Fruit fly (Drosophila melanogaster) whole organism, embryonic: ENCODE results near the gene SecCl.

ENCODE experiments used
- Abd-B ChIP-seq: fragments of 200-800 bp; sonication (Bioruptor generic); optimal IDR thresholded peaks from 2 replicates; lab custom pipeline; 2018; ENCODE audit warnings: missing biosample characterization, mild to moderate bottlenecking, missing genetic modification characterization, moderate library complexity
- CG10267 ChIP-seq: fragments of 200-800 bp; sonication (Bioruptor generic); optimal IDR thresholded peaks from 2 replicates; lab custom pipeline; 2018; ENCODE audit warnings: missing biosample characterization, mild to moderate bottlenecking, missing genetic modification characterization, moderate library complexity
- CG10543 ChIP-seq: fragments of 200-800 bp; sonication (Bioruptor generic); optimal IDR thresholded peaks from 3 replicates; lab custom pipeline; 2017; ENCODE audit warnings: missing biosample characterization, mild to moderate bottlenecking, missing genetic modification characterization, moderate library complexity
- CG10979 ChIP-seq: fragments of 200-800 bp; sonication (Bioruptor generic); optimal IDR thresholded peaks from 2 replicates; lab custom pipeline; 2018; ENCODE audit warnings: missing biosample characterization, mild to moderate bottlenecking, missing genetic modification characterization, moderate library complexity
- CG12942 ChIP-seq: fragments of 200-800 bp; sonication (Bioruptor generic); optimal IDR thresholded peaks from 3 replicates; lab custom pipeline; 2016; ENCODE audit warnings: missing biosample characterization, missing genetic modification characterization
- CG15011 ChIP-seq: fragments of 200-800 bp; sonication (Bioruptor generic); optimal IDR thresholded peaks from 3 replicates; lab custom pipeline; 2018; ENCODE audit warnings: missing biosample characterization, mild to moderate bottlenecking, missing genetic modification characterization
- CG1602 ChIP-seq: fragments of 200-800 bp; sonication (Bioruptor generic); optimal IDR thresholded peaks from 3 replicates; lab custom pipeline; 2016; ENCODE audit warnings: missing biosample characterization, missing genetic modification characterization
- CG17359 ChIP-seq: fragments of 200-800 bp; sonication (Bioruptor generic); optimal IDR thresholded peaks from 3 replicates; lab custom pipeline; 2018; ENCODE audit warnings: missing biosample characterization, mild to moderate bottlenecking, missing genetic modification characterization, moderate library complexity
- CG18476 ChIP-seq: fragments of 200-800 bp; sonication (Bioruptor generic); optimal IDR thresholded peaks from 2 replicates; lab custom pipeline; 2016; ENCODE audit warnings: missing biosample characterization, mild to moderate bottlenecking, missing genetic modification characterization
- CG18619 ChIP-seq: fragments of 200-800 bp; sonication (Bioruptor generic); optimal IDR thresholded peaks from 3 replicates; lab custom pipeline; 2017; ENCODE audit warnings: missing biosample characterization, mild to moderate bottlenecking, missing genetic modification characterization
- CG2678 ChIP-seq: fragments of 200-800 bp; sonication (Bioruptor generic); optimal IDR thresholded peaks from 3 replicates; lab custom pipeline; 2019; ENCODE audit warnings: missing biosample characterization, mild to moderate bottlenecking, missing genetic modification characterization, moderate library complexity
- CG2712 ChIP-seq: fragments of 200-800 bp; optimal IDR thresholded peaks from 3 replicates; lab custom pipeline; 2019; ENCODE audit warnings: missing biosample characterization, mild to moderate bottlenecking, missing genetic modification characterization, moderate library complexity
- CG3281 ChIP-seq: fragments of 200-800 bp; sonication (Bioruptor generic); optimal IDR thresholded peaks from 3 replicates; lab custom pipeline; 2017; ENCODE audit warnings: missing biosample characterization, mild to moderate bottlenecking, missing genetic modification characterization
- CG4328 ChIP-seq: fragments of 200-800 bp; sonication (Bioruptor generic); optimal IDR thresholded peaks from 3 replicates; lab custom pipeline; 2017; ENCODE audit warnings: missing biosample characterization, missing genetic modification reagents, missing genetic modification characterization
- CG4424 ChIP-seq: fragments of 200-800 bp; sonication (Bioruptor generic); optimal IDR thresholded peaks from 3 replicates; lab custom pipeline; 2016; ENCODE audit warnings: missing biosample characterization, missing genetic modification characterization
- CG5953 ChIP-seq: fragments of 200-800 bp; sonication (Bioruptor generic); IDR thresholded peaks from 2 replicates; pipeline ENCODE4 v1.3.6; 2022; ENCODE audit warnings: missing biosample characterization, missing genetic modification characterization
- CG6272 ChIP-seq: fragments of 200-800 bp; sonication (Bioruptor generic); IDR thresholded peaks from 2 replicates; pipeline ENCODE4 v1.3.6; 2022; ENCODE audit warnings: missing biosample characterization, missing genetic modification characterization
- CG6813 ChIP-seq: fragments of 200-800 bp; sonication (Bioruptor generic); optimal IDR thresholded peaks from 2 replicates; lab custom pipeline; 2017; ENCODE audit warnings: missing biosample characterization, missing genetic modification characterization, mild to moderate bottlenecking, moderate library complexity, missing genetic modification reagents
- CG7839 ChIP-seq: fragments of 200-800 bp; sonication (Bioruptor generic); optimal IDR thresholded peaks from 3 replicates; lab custom pipeline; 2018; ENCODE audit warnings: missing biosample characterization, mild to moderate bottlenecking, missing genetic modification characterization, moderate library complexity
- CG9215 ChIP-seq: fragments of 200-800 bp; sonication (Bioruptor generic); IDR thresholded peaks from 2 replicates; pipeline ENCODE4 v1.3.6; 2022; ENCODE audit warnings: missing biosample characterization, missing genetic modification characterization
- CoRest ChIP-seq: fragments of 200-800 bp; sonication (Bioruptor generic); optimal IDR thresholded peaks from 3 replicates; lab custom pipeline; 2018; ENCODE audit warnings: missing biosample characterization, mild to moderate bottlenecking, missing genetic modification characterization, moderate library complexity
- Dip3 ChIP-seq: fragments of 200-800 bp; sonication (Bioruptor generic); optimal IDR thresholded peaks from 3 replicates; lab custom pipeline; 2016; ENCODE audit warnings: missing biosample characterization, missing genetic modification characterization
- Gug ChIP-seq: fragments of 200-800 bp; sonication (Bioruptor generic); IDR thresholded peaks from 4 replicates; pipeline ENCODE4 v1.3.6; 2022; ENCODE audit warnings: missing biosample characterization, missing genetic modification characterization
- Hmr ChIP-seq: fragments of 200-800 bp; sonication (Bioruptor generic); optimal IDR thresholded peaks from 3 replicates; lab custom pipeline; 2017; ENCODE audit warnings: mild to moderate bottlenecking, missing biosample characterization, missing genetic modification reagents, missing genetic modification characterization
- Hr51 ChIP-seq, 2 experiments: fragments of 200-800 bp; sonication (Bioruptor generic); optimal IDR thresholded peaks; 2 replicates in 1 of 2; 3 replicates in 1 of 2; lab custom pipeline; 2016 to 2018; ENCODE audit warnings: missing biosample characterization in 2 of 2, missing genetic modification characterization in 2 of 2, mild to moderate bottlenecking in 1 of 2, moderate library complexity in 1 of 2
- MESR4 ChIP-seq: fragments of 200-800 bp; sonication (Bioruptor generic); optimal IDR thresholded peaks from 2 replicates; lab custom pipeline; 2018; ENCODE audit warnings: missing biosample characterization, mild to moderate bottlenecking, missing genetic modification characterization, moderate library complexity
- Meics ChIP-seq: fragments of 200-800 bp; sonication (Bioruptor generic); optimal IDR thresholded peaks from 2 replicates; lab custom pipeline; 2017; ENCODE audit warnings: missing biosample characterization, mild to moderate bottlenecking, missing genetic modification characterization
- Nf-YC ChIP-seq: fragments of 200-800 bp; optimal IDR thresholded peaks from 3 replicates; lab custom pipeline; 2019; ENCODE audit warnings: missing biosample characterization, mild to moderate bottlenecking, missing genetic modification characterization, moderate library complexity
- Sox100B ChIP-seq: fragments of 200-800 bp; sonication (Bioruptor generic); optimal IDR thresholded peaks from 3 replicates; lab custom pipeline; 2018; ENCODE audit warnings: missing biosample characterization, mild to moderate bottlenecking, missing genetic modification characterization
- Tbp ChIP-seq: fragments of >200 bp; optimal IDR thresholded peaks from 2 replicates; lab custom pipeline; 2018; ENCODE audit warnings: missing biosample characterization, missing genetic modification characterization
- ab ChIP-seq: fragments of 200-800 bp; sonication (Bioruptor generic); optimal IDR thresholded peaks from 2 replicates; lab custom pipeline; 2016; ENCODE audit warnings: missing biosample characterization, missing genetic modification characterization
- al ChIP-seq: fragments of 200-800 bp; sonication (Bioruptor generic); IDR thresholded peaks from 2 replicates; pipeline ENCODE4 v1.3.6; 2022; ENCODE audit warnings: missing biosample characterization, missing genetic modification characterization
- ato ChIP-seq: fragments of 200-800 bp; sonication (Bioruptor generic); IDR thresholded peaks from 2 replicates; pipeline ENCODE4 v1.3.6; 2022; ENCODE audit warnings: missing biosample characterization, missing genetic modification characterization; ENCODE audit not compliant: partially characterized antibody
- bbx ChIP-seq: fragments of 200-800 bp; sonication (Bioruptor generic); IDR thresholded peaks from 2 replicates; pipeline ENCODE4 v1.3.6; 2022; ENCODE audit warnings: missing biosample characterization, missing genetic modification characterization; ENCODE audit not compliant: partially characterized antibody
- da ChIP-seq: fragments of 200-800 bp; sonication (Bioruptor generic); optimal IDR thresholded peaks from 2 replicates; lab custom pipeline; 2016; ENCODE audit warnings: missing biosample characterization, missing genetic modification characterization
- dati ChIP-seq: fragments of 200-800 bp; sonication (Bioruptor generic); IDR thresholded peaks from 2 replicates; pipeline ENCODE4 v1.3.6; 2022; ENCODE audit warnings: missing biosample characterization, missing genetic modification characterization
- dmrt99B ChIP-seq: fragments of 200-800 bp; sonication (Bioruptor generic); optimal IDR thresholded peaks from 2 replicates; lab custom pipeline; 2018; ENCODE audit warnings: missing biosample characterization, mild to moderate bottlenecking, missing genetic modification characterization, moderate library complexity
- dysf ChIP-seq: fragments of 200-800 bp; sonication (Bioruptor generic); IDR thresholded peaks from 3 replicates; pipeline ENCODE4 v1.3.6; 2022; ENCODE audit warnings: missing biosample characterization, missing genetic modification characterization
- fu2 ChIP-seq: fragments of 200-800 bp; sonication (Bioruptor generic); optimal IDR thresholded peaks from 2 replicates; lab custom pipeline; 2016; ENCODE audit warnings: missing biosample characterization, missing genetic modification characterization
- hkb ChIP-seq, 2 experiments: fragments of 200-800 bp in 1 of 2; fragments of >200 bp in 1 of 2; sonication (Bioruptor generic) in 1 of 2; IDR thresholded peaks in 1 of 2; optimal IDR thresholded peaks in 1 of 2; 2 replicates each; pipeline versions ENCODE4 v1.3.6 to Lab custom; 2017 to 2022; ENCODE audit warnings: missing biosample characterization in 1 of 2, missing genetic modification characterization in 1 of 2
- mam ChIP-seq: fragments of 200-800 bp; sonication (Bioruptor generic); optimal IDR thresholded peaks from 3 replicates; lab custom pipeline; 2016; ENCODE audit warnings: missing biosample characterization, missing genetic modification characterization
- nmo ChIP-seq: fragments of 200-800 bp; sonication (Bioruptor generic); optimal IDR thresholded peaks from 2 replicates; lab custom pipeline; 2018; ENCODE audit warnings: missing biosample characterization, mild to moderate bottlenecking, missing genetic modification characterization, moderate library complexity
- odd ChIP-seq: fragments of 200-800 bp; sonication (Bioruptor generic); optimal IDR thresholded peaks from 2 replicates; lab custom pipeline; 2017; ENCODE audit warnings: missing biosample characterization, mild to moderate bottlenecking, missing genetic modification characterization
- phol ChIP-seq: fragments of 200-800 bp; sonication (Bioruptor generic); optimal IDR thresholded peaks from 3 replicates; lab custom pipeline; 2018; ENCODE audit warnings: missing biosample characterization, mild to moderate bottlenecking, missing genetic modification characterization, moderate library complexity
- pros ChIP-seq: fragments of 200-800 bp; sonication (Bioruptor generic); optimal IDR thresholded peaks from 3 replicates; lab custom pipeline; 2019; ENCODE audit warnings: missing biosample characterization, mild to moderate bottlenecking, missing genetic modification characterization, moderate library complexity
- seq ChIP-seq: fragments of 200-800 bp; sonication (Bioruptor generic); IDR thresholded peaks from 2 replicates; pipeline ENCODE4 v1.3.6; 2022; ENCODE audit warnings: missing biosample characterization, missing genetic modification characterization
- so ChIP-seq: fragments of 200-800 bp; sonication (Bioruptor generic); IDR thresholded peaks from 3 replicates; pipeline ENCODE4 v1.3.6; 2022; ENCODE audit warnings: missing biosample characterization, missing genetic modification characterization
- tap ChIP-seq: fragments of 200-800 bp; optimal IDR thresholded peaks from 3 replicates; lab custom pipeline; 2019; ENCODE audit warnings: missing biosample characterization, mild to moderate bottlenecking, missing genetic modification characterization, moderate library complexity
- tx ChIP-seq: fragments of 200-800 bp; sonication (Bioruptor generic); optimal IDR thresholded peaks from 2 replicates; lab custom pipeline; 2016; ENCODE audit warnings: missing biosample characterization, missing genetic modification characterization
- zf30C ChIP-seq: fragments of 200-800 bp; sonication (Bioruptor generic); optimal IDR thresholded peaks from 3 replicates; lab custom pipeline; 2018; ENCODE audit warnings: missing biosample characterization, mild to moderate bottlenecking, missing genetic modification characterization

Gene SecCl

DNA sequence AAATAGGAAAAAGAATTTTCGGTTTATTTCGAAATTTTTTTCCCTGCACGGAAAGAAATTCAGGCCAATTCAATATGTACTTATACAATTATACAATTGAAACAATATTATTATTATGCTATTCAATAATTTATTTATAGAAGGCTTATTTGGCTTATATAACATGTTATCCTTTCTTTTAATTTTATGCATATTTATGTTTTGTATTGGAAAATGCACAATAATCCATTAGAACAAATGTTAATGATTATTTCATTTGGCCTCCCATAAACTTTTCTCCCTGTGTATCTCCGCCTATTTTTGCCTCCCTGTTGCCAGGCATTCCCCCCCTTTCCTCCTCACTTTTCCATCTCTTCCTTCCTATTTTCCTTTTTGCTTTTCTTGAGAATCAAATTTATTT, 22.0 kb upstream of the SecCl start:
- peak; percentile 20 for TF ChIP-seq tap (tag; lab: Kevin White, UChicago)
- peak; percentile 8 for TF ChIP-seq CG17359 (tag; lab: Kevin White, UChicago)
- TF ChIP-seq CG10979 (tag; lab: Kevin White, UChicago): peak; percentile 7
- TF ChIP-seq ab (GFP tag; lab: Kevin White, UChicago): no peak
- no peak for TF ChIP-seq CG18619 (GFP tag; lab: Kevin White, UChicago)
- no peak for TF ChIP-seq CG5953 (GFP tag; lab: Robert Waterston, UW)
- TF ChIP-seq CG4424 (GFP tag; lab: Kevin White, UChicago): peak; percentile 17
- no peak for TF ChIP-seq tx (GFP tag; lab: Kevin White, UChicago)
- TF ChIP-seq Nf-YC (tag; lab: Kevin White, UChicago): peak; percentile 6
- peak; percentile 47 for TF ChIP-seq Meics (GFP tag; lab: Kevin White, UChicago)
- TF ChIP-seq CG3281: peak; percentile 45
- 0 out of 3 replicates have a peak, but pooled peaks have one; percentile 12 for TF ChIP-seq so (GFP tag; lab: Robert Waterston, UW)
- TF ChIP-seq ato: no peak
- TF ChIP-seq pros: peak; percentile 34
- no peak for TF ChIP-seq dati (GFP tag; lab: Robert Waterston, UW)
- peak; percentile 10 for TF ChIP-seq odd (GFP tag; lab: Kevin White, UChicago)
- no peak for TF ChIP-seq CG1602 (GFP tag; lab: Kevin White, UChicago)
- TF ChIP-seq CG9215: peak; percentile 16; the same call in 1 of the 2 replicates
- TF ChIP-seq CG12942 (GFP tag; lab: Kevin White, UChicago): no peak
- TF ChIP-seq CG10267: peak; percentile 15
- TF ChIP-seq Dip3 (GFP tag; lab: Kevin White, UChicago): no peak
- peak; percentile 15 for TF ChIP-seq CG4328 (GFP tag; lab: Kevin White, UChicago)
- peak; percentile 70 for TF ChIP-seq Hmr (GFP tag; lab: Kevin White, UChicago)
- TF ChIP-seq dysf (GFP tag; lab: Robert Waterston, UW): peak; percentile 47; the same call in 1 of the 3 replicates
- TF ChIP-seq CG18476 (GFP tag; lab: Kevin White, UChicago): no peak
- no peak for TF ChIP-seq CG6272
- no peak for TF ChIP-seq hkb (optimal IDR thresholded peaks at IDR 0.05; lab: Kevin White, UChicago)
- TF ChIP-seq hkb (GFP tag; IDR thresholded peaks at IDR 0.05; lab: Robert Waterston, UW): peak; percentile 26; the same call in 1 of the 2 replicates
- TF ChIP-seq CG6813 (GFP tag; lab: Kevin White, UChicago): no peak
- TF ChIP-seq Tbp (GFP tag; lab: Kevin White, UChicago): no peak
- peak; percentile 9 for TF ChIP-seq CG15011 (GFP tag; lab: Kevin White, UChicago)
- no peak for TF ChIP-seq bbx (GFP tag; lab: Robert Waterston, UW)
- TF ChIP-seq CoRest (tag; lab: Kevin White, UChicago): peak; percentile 38
- no peak for TF ChIP-seq mam (GFP tag; lab: Kevin White, UChicago)
- TF ChIP-seq Abd-B: no peak
- TF ChIP-seq CG10543: peak; percentile 8
- no peak for TF ChIP-seq MESR4 (GFP tag; lab: Kevin White, UChicago)
- TF ChIP-seq CG2712 (tag; lab: Kevin White, UChicago): peak; percentile 44
- TF ChIP-seq fu2: no peak
- TF ChIP-seq phol (tag; lab: Kevin White, UChicago): peak; percentile 17
- no peak for TF ChIP-seq al (GFP tag; lab: Robert Waterston, UW)
- peak; percentile 58 for TF ChIP-seq CG7839 (tag; lab: Kevin White, UChicago)
- no peak for TF ChIP-seq Gug (GFP tag; lab: Robert Waterston, UW)
- peak; percentile 1 for TF ChIP-seq zf30C
- peak; percentile 71 for TF ChIP-seq CG2678
- 0 out of 2 replicates have a peak, but pooled peaks have one; percentile 13 for TF ChIP-seq seq (GFP tag; lab: Robert Waterston, UW)
- peak; percentile 49 for TF ChIP-seq dmrt99B (tag; lab: Kevin White, UChicago)
- TF ChIP-seq Hr51 (GFP tag; optimal IDR thresholded peaks at IDR 0.05; lab: Kevin White, UChicago): peak in 1 of 2 experiments; percentile 25
- TF ChIP-seq Sox100B: peak; percentile 35
- TF ChIP-seq nmo (GFP tag; lab: Kevin White, UChicago): peak; percentile 19
- no peak for TF ChIP-seq da (GFP tag; lab: Kevin White, UChicago)
